Worm (Caenorhabditis elegans) whole organism, L4 larva: ENCODE data around the gene cgt-1.

Experiments
- ama-1 ChIP-seq: fragments of 150-350 bp; optimal IDR thresholded peaks from 2 replicates; lab custom pipeline; 2014; ENCODE audit warnings: inconsistent platforms, mixed read lengths
- egl-43 ChIP-seq: fragments of 200-800 bp; sonication (Bioruptor generic); IDR thresholded peaks from 2 replicates; pipeline ENCODE4 v1.3.6; 2022; ENCODE audit warnings: missing genetic modification reagents, missing genetic modification characterization, missing compliant biosample characterization
- nhr-11 ChIP-seq: fragments of 150-350 bp; optimal IDR thresholded peaks from 2 replicates; lab custom pipeline; 2014; ENCODE audit warnings: missing biosample characterization, missing genetic modification characterization
- nhr-41 ChIP-seq: fragments of 200-800 bp; sonication (Bioruptor generic); IDR thresholded peaks from 2 replicates; pipeline ENCODE4 v1.3.6; 2022; ENCODE audit warnings: missing genetic modification reagents, missing genetic modification characterization, missing compliant biosample characterization
- unc-62 ChIP-seq, 3 experiments: fragments of 150-350 bp in 1 of 3; sonication (generic microtip); optimal IDR thresholded peaks in 2 of 3; peaks in 1 of 3; 1 replicate in 1 of 3; 2 replicates in 2 of 3; lab custom pipeline; 2014 to 2017; ENCODE audit warnings: missing biosample characterization in 3 of 3, missing genetic modification characterization in 3 of 3, missing genetic modification reagents in 3 of 3, missing genotype in 1 of 3
- zip-11 ChIP-seq: fragments of 200-800 bp; sonication (Bioruptor generic); IDR thresholded peaks from 2 replicates; pipeline ENCODE4 v1.3.6; 2022; ENCODE audit warnings: missing genetic modification characterization, missing compliant biosample characterization

DNA sequence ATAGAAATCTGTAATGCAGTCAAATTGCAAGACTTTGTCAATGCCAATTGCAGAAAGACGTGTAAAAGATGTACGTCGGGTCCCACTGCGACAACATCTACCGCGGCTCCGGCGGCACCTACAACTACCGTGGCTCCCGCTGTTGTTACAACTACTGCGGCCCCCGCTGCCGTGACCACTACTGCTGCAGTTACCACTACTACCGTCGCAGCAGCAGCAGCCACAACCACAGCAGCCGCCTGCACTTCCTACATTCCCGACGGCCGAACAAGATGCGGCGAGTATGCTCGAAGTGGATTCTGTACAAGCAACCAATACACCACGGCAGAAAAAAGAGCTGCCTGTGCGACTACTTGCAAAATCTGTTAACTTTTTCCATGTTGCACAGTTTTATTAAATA lies 26.1 kb upstream of the cgt-1 start:
- TF ChIP-seq nhr-11 (no peak), zip-11 (GFP tag; lab: Robert Waterston, UW) (no peak), ama-1 (lab: Kevin White, UChicago) (no peak), unc-62 (GFP tag; optimal IDR thresholded peaks at IDR 0.05 in 1 of 2; lab: Kevin White, UChicago) (no peak), unc-62 (tag; optimal IDR thresholded peaks at IDR 0.05; lab: Kevin White, UChicago) (no peak), egl-43 (GFP tag; lab: Robert Waterston, UW) (no peak), nhr-41 (GFP tag; lab: Robert Waterston, UW) (no peak)
